Fruit fly (Drosophila melanogaster) S2 (cell line): ENCODE measurements around the gene RunxB.
"Not testable (repeated sequence)": the region's sequence is repeated elsewhere in the genome, so short reads cannot be mapped to it uniquely, and the experiment has no call there.

Experiments
- CG8478 ChIP-seq: fragments of >200 bp; optimal IDR thresholded peaks from 2 replicates; lab custom pipeline; 2018
- CTCF ChIP-seq, 2 experiments: fragments of >200 bp; optimal IDR thresholded peaks; 2 replicates each; lab custom pipeline; 2018

The RunxB gene

DNA sequence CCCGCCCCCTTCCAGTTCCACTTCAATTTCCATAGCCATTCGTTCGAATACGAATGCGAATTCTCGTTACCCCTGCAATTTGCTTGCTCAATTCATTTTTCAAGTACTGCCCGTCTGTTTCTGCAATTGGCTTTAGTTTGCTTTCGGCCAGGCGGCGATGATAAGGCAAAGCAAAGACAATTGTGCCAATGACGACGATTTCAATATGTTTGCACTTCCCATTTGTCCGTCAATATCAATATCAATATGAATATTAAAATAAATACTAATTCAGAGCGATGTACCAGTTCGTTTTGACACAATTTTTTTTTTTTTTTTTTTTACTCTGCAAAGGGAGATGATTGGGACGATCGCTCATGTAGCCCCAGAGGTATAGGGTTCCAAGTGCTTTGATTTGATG is 32.4 kb upstream of the RunxB start:
- TF ChIP-seq CG8478 (no peak), CTCF (optimal IDR thresholded peaks at IDR 0.05; lab: Kevin White, UChicago) (no peak)

DNA sequence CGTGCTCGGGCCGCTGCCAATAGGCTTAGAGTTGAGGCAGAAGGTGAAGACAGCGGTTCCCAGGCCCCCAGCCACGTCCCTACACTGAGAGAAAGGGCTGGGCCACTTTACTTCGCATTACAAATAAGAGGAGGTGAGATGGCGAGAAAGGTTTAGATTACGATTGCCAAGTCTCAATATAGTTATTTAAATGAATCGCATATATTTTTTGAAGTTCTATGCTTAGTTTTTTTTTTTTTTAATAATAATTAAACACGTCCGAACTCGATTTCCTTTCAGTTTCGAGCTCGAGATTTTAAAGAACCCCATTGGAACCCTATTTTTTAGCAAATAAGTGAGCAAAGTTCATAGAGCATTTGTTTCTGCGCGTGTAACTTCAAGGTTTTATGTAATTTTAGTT is 30.5 kb upstream of the RunxB start:
- TF ChIP-seq CTCF (optimal IDR thresholded peaks at IDR 0.05; lab: Kevin White, UChicago) = no peak
- no peak for TF ChIP-seq CG8478

DNA sequence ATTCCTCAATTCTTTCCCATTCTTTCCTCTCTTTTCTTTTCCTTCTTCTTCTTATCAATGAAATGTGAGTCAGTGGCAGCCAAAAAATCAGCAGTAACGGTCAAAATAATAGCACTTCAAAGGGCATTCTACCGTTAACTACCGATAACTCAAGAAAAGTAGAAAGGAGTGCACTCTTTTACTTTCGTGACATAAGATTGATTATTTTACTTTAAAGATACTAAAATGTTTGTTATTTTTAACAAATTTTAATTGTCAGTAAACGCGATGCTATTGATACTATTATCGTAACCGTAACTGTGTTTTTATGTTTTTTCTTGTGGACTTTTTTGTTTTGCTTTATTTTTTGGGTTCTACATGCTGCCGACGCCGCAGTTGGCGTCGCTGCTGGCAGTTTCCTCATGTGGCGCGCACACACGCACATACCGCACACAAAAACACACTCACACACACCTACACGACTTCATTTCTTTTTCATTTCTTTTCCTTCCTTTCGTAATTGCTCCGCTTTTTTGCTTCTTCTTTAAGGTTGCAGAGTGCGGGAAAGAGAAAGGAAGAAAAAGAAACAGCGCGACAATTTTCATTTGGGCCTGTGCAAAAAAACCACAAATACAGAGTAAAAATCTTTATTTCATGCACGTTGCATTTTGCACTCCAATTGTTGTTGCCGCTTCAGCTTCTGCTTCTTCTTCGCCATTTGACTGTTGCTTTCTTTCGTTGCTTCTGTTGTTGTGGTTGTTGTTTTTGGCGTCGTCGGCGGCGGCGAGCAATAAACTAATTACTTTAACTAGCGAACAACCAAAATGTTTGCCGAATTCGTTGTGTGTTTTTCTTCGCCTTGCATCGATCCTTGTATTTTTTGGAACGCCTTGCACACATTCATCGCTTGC is 28.5 kb upstream of the RunxB start:
- TF ChIP-seq CG8478 = no peak
- no peak for TF ChIP-seq CTCF (optimal IDR thresholded peaks at IDR 0.05; lab: Kevin White, UChicago)

DNA sequence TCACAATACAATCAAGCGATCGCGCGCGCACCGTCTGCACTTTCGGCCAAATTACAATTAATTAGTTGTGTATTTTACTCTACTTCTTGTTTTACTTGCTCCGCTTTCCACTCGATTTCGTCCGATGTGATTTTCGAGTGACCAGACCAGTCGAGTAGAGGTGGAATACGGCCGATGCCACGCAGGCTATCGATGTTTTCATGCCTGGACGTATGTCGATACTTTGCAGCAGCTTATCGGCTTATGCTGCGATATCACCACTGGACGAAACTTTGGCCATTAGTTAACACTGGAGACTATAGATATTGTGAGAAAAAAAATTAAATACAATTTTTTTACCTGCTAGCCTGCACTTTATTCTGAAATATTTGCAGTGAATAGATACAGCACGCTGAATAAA is 27.8 kb upstream of the RunxB start, which contains the start of gene RhoGAP19D:
Gene RhoGAP19D (minus strand): TSS at position 155 of the 400 bp plus-strand sequence.
- TF ChIP-seq CTCF (optimal IDR thresholded peaks at IDR 0.05; lab: Kevin White, UChicago) = peak in 1 of 2 experiments; percentile 44
- TF ChIP-seq CG8478 = no peak

DNA sequence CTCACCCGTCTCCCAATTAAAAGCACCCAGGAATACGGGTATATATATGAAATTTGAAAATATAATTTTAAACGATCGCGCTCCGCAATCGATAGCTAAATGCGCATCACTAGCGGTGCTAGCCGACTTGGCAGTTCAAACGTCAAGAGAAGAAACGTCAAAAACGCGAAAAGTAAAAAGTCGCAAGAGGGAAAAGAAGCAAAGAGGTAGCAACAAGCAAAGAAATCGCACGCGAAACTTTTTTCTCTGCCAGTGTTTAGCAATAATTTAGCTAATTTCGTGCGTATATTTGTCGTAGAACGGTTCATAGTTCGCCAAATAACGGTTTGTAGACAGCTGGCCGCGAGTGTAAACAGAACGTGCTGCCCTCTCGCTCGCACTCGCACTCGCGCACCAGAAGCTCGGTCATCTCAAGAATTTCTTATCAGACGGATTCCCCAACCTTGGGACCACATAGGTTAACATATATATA is 26.9 kb upstream of the RunxB start, which contains the start of gene CG1812:
Gene CG1812 (plus strand): TSS at position 163 of the 472 bp plus-strand sequence.
- TF ChIP-seq CG8478 = no peak
- no peak for TF ChIP-seq CTCF (optimal IDR thresholded peaks at IDR 0.05; lab: Kevin White, UChicago)

DNA sequence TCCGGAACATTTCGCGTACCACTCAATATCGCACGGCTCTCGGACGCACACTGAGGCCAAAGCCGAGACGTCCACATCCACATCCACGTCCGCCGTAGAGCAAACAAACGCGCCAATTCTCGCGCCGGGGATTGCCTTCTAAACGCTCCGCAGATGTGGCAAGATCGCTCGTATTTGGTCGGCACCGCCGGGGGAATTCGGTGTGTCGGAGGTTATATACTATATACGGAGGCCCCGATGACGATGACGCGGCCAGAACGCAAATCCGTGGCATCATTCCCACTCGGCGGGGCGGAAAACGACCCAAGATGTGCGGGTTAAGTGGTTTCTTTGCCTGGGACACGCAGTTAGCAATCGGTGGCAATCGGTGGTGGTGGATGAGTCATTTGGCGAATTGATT is 20.1 kb upstream of the RunxB start:
- TF ChIP-seq CG8478 (no peak), CTCF (optimal IDR thresholded peaks at IDR 0.05; lab: Kevin White, UChicago) (no peak)

DNA sequence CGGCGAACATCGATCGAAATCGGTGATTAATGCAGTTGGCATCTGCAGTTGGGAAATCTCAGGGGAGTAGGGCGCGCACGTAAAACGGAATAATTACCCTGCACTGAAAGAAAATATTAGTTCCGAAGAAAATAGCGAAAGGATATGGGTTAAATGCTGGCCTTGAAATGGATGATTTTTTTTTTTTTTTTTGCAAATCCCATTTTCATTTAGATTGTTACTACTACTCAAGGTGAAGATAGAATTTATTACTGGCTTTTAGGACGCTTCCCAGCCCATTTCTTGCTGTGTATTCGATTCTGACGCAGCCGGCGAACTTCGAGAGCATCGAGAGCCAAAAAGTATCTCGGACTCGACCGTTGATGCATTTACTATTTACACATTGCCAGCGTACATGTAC is 19.2 kb upstream of the RunxB start:
- TF ChIP-seq CTCF (optimal IDR thresholded peaks at IDR 0.05; lab: Kevin White, UChicago) = no peak
- TF ChIP-seq CG8478 = no peak

DNA sequence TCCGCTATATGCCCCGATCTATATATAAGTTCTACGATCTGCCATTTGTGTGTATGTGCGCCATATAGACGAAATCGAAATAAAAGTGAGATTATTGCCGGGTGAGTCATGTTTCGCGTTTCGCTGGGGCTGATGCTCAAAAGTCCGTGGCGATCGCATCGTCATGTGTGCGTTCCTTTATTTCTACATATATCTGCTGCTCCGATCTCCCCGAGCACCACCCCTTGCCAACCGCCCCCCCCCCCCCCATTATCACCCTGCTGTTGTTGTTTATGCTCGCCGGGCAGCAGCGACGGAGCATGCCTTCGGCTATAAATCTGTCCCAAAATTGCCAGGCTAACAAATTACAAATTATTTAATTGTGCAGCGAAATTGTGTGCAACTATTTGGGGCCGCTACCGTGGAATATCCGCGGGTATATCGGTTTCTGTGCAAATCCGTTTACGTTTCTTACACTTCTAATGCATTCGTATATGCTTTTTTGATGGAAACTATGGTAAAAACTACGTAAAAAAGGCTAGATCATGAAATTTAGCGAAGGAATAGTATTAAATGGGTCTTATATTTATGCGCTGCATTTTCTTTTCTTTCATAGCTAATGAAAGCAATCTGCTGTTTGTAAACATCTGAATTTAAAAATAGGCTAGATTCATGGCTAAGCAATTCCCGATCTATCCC is 18.5 kb upstream of the RunxB start:
- TF ChIP-seq CG8478 (no peak), CTCF (optimal IDR thresholded peaks at IDR 0.05; lab: Kevin White, UChicago) (no peak)

DNA sequence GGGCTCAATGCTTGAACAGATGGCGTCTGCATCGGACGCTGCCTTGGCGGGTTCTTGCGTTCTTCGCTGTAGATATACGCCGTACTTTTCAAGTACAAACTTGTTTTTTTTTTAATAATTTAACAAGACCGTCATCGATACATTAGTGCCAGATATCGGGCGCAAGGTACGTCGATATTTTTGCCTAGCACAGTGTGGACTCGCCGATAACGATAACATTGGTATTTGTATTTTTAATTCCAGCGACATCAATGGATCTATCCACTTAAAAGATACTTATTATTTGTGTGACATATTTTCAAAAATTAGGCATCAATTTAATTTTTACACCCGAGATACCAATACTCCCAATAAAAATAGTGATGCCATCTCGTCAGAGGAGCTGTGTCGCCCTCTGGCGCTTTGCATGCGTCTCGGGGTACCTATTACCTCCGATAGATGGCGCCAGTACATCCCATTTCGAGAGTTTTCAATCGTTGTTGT is 13.5 kb upstream of the RunxB start, which contains the start of gene Tak1:
Gene Tak1 (minus strand): TSS at position 175 of the 483 bp plus-strand sequence.
- no peak for TF ChIP-seq CG8478
- peak; percentile 95 to 96 for TF ChIP-seq CTCF (optimal IDR thresholded peaks at IDR 0.05; lab: Kevin White, UChicago)

DNA sequence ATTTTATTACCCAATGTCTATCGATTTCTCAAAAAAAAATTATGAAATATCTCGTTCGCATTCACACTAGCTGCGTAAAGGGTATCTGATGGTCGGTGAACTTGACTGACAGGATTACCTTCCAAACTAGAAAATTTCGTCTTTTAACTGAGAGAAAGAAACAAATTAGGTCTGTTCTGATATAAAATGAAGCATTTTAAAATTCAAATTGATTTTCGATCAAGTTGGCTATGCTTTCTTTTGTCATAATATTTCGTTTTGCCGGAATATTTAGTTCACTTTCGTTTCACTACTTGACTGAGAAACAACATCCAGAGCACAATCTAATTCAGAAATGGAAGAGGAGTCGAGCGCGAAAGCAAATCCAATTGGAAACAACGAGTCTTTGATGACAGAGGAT is 11.0 kb upstream of the RunxB start, which contains the start of gene CG42579:
Gene CG42579 (plus strand): TSS at position 301 of the 400 bp plus-strand sequence.
- TF ChIP-seq CTCF (optimal IDR thresholded peaks at IDR 0.05; lab: Kevin White, UChicago); CG8478: not testable (repeated sequence)

DNA sequence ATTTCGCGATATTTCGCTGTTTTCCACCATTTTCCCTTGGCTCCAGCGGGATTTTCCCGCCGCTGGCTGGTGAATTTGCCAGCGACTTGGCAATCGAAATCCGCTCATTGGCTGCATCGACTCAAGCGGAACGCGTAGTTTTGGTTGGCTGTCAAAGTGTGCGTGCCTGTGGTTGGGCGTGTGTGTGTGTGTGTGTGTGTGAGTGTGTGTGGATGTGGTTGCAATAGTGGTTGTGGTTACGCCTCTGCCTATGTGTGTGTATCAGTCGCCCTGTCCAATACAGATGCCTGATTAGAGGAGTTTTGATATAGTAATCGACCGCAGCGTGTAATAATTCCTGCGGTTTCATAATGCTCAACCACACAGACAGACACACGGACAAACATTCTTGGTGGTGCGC is 2.2 kb upstream of the RunxB start:
- TF ChIP-seq CG8478 = no peak
- no peak for TF ChIP-seq CTCF (optimal IDR thresholded peaks at IDR 0.05; lab: Kevin White, UChicago)

DNA sequence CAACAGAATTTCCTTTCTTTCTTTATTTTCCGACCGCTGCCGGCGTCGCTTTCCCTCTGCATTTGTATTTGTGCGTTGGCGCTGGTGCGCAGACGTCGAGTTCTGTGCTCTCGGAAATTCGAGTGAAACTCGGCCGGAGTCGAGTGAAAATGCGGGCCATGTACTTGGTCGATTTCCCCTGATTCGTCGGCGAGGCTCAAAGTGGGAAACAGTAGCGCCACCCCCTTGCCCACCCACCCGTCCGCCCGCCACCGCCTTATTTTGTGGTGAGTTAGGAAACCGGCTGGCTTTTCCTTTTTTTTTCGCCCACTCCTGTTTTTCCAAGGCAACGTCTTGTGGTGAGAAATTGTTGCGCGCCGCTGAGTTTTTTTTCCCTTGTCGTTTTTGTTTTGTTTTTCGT is 21.3 kb downstream of the RunxB start:
- no peak for TF ChIP-seq CTCF (optimal IDR thresholded peaks at IDR 0.05; lab: Kevin White, UChicago)
- TF ChIP-seq CG8478 = no peak

DNA sequence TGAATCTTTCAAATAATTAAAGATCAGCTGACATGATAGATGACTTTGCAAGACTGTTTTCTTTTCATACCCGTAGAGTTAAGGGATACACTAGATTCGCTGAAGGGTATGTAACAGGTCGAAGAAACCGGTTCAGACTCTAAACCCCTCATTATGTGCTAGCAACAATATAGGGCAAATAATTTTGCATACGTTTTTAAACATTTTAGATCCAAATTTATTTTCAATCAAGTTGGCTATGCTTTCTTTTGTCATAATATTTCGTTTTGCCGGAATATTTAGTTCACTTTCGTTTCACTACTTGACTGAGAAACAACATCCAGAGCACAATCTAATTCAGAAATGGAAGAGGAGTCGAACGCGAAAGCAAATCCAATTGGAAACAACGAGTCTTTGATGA is 35.7 kb downstream of the RunxB start, which contains the start of gene CG42580:
Gene CG42580 (plus strand): TSS at position 301 of the 400 bp plus-strand sequence.
- TF ChIP-seq CG8478; CTCF (optimal IDR thresholded peaks at IDR 0.05; lab: Kevin White, UChicago): not testable (repeated sequence)

DNA sequence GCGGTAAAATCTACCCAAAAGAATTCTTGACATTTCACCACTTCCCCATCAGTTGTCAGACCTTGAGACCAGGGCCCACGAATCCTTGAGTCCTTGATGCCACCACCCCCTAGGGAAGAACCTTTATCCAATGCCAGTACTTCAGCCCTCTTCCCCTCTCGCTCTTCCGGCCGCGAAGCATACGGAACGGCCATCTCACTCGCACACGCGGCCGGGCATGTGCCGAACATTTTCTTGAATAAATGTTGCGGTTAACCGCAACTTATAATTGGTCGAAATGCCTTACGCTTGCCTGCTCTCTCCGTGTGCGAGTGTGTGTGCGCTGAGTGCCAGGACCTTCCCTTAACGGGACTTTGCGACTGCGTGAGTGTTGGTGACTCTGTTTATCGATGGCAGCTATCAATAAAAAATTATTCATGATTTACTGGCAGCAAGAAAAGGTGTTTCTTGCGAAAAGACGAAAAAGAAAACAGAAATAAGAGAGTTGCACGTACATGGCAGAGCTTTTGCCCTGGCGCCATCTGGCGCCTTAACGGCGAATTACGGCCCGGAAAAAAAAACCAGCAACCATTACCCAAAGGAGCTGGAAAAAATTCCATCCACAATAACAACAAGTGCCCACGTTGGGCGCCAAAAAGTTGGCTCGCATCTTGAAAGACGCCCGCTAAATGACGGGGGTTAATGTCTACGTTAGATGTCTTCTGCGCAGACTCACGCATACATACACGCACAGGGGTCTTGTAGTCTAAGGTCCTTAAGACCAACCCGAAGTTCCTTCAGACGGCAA is 44.7 kb downstream of the RunxB start:
- TF ChIP-seq CTCF (optimal IDR thresholded peaks at IDR 0.05; lab: Kevin White, UChicago) (peak; percentile 34 to 53), CG8478 (no peak)

DNA sequence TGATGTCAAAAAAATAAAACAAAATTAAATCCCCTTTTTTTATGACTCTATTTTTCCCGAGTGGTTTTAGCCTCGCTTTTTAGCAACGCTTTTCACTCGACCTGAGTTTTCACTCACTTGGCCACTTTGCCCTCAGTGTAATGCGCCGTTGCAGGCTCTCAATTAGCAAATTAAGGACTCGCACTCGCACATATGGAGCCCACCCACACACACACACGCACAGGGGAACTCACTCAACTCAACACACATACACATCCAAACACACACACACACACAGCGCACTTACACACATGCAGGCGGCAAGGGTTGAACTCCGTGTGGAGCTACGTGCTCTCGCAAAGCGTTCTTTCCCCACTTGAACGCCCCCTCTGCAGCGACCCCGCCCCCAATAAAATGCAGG is 74.7 kb downstream of the RunxB start:
- TF ChIP-seq CG8478 (no peak), CTCF (optimal IDR thresholded peaks at IDR 0.05; lab: Kevin White, UChicago) (no peak)
